Worm (Caenorhabditis elegans) whole organism, L4 larva: Measurements from ENCODE around the gene srx-121.
A peak's percentile ranks its signal among the peaks of the same experiment; 100 is the strongest.

ENCODE experiments used
- F10B5.3 ChIP-seq: sonication (generic microtip); optimal IDR thresholded peaks from 2 replicates; lab custom pipeline; 2016; ENCODE audit warnings: mild to moderate bottlenecking, missing genetic modification characterization, missing compliant biosample characterization
- R02D3.7 ChIP-seq: fragments of 150-350 bp; sonication (generic microtip); optimal IDR thresholded peaks from 3 replicates; lab custom pipeline; 2014; ENCODE audit warnings: missing biosample characterization, missing genetic modification characterization
- Y105C5A.15 ChIP-seq: fragments of 200-800 bp; sonication (Bioruptor generic); IDR thresholded peaks from 2 replicates; pipeline ENCODE4 v1.3.6; 2022; ENCODE audit warnings: missing genetic modification characterization, missing compliant biosample characterization
- ZK337.2 ChIP-seq: fragments of 200-800 bp; sonication (Bioruptor generic); IDR thresholded peaks from 2 replicates; pipeline ENCODE4 v1.3.6; 2022; ENCODE audit warnings: missing genetic modification reagents, missing genetic modification characterization, missing compliant biosample characterization
- aha-1 ChIP-seq: fragments of 150-350 bp; peaks from one replicate; lab custom pipeline; 2014; ENCODE audit warnings: missing biosample characterization, missing genetic modification characterization
- arid-1 ChIP-seq: fragments of 200-800 bp; sonication (Bioruptor generic); conservative IDR thresholded peaks from 2 replicates; pipeline ENCODE4 v1.3.6; 2022; ENCODE audit warnings: missing genetic modification reagents, missing genetic modification characterization, missing compliant biosample characterization
- ceh-20 ChIP-seq: fragments of 200-800 bp; sonication (Bioruptor generic); IDR thresholded peaks from 2 replicates; pipeline ENCODE4 v1.3.6; 2022; ENCODE audit warnings: missing genetic modification reagents, missing genetic modification characterization, missing compliant biosample characterization
- ceh-44 ChIP-seq: fragments of 200-800 bp; sonication (Bioruptor generic); IDR thresholded peaks from 2 replicates; pipeline ENCODE4 v1.3.6; 2022; ENCODE audit warnings: missing genetic modification reagents, missing genetic modification characterization, missing compliant biosample characterization
- ceh-62 ChIP-seq: sonication (generic microtip); optimal IDR thresholded peaks from 2 replicates; lab custom pipeline; 2017; ENCODE audit warnings: missing biosample characterization, missing genetic modification characterization
- daf-19 ChIP-seq: fragments of 200-800 bp; sonication (Bioruptor generic); conservative IDR thresholded peaks from 2 replicates; pipeline ENCODE4 v1.3.6; 2022; ENCODE audit warnings: missing genetic modification characterization, missing compliant biosample characterization
- dmd-6 ChIP-seq: fragments of 200-800 bp; sonication (Bioruptor generic); IDR thresholded peaks from 2 replicates; pipeline ENCODE4 v1.3.6; 2022; ENCODE audit warnings: missing genetic modification reagents, missing genetic modification characterization, missing compliant biosample characterization
- dpl-1 ChIP-seq: fragments of 150-350 bp; optimal IDR thresholded peaks from 2 replicates; lab custom pipeline; 2014; ENCODE audit warnings: missing biosample characterization, missing genetic modification reagents, missing genetic modification characterization
- duxl-1 ChIP-seq: sonication (generic microtip); optimal IDR thresholded peaks from 2 replicates; lab custom pipeline; 2016; ENCODE audit warnings: mild to moderate bottlenecking, missing genetic modification characterization, moderate library complexity, missing compliant biosample characterization; ENCODE audit not compliant: poor library complexity
- egl-27 ChIP-seq: sonication (generic microtip); optimal IDR thresholded peaks from 3 replicates; lab custom pipeline; 2017; ENCODE audit warnings: missing biosample characterization, missing genetic modification reagents, missing genetic modification characterization
- fkh-10 ChIP-seq: fragments of 150-350 bp; optimal IDR thresholded peaks from 2 replicates; lab custom pipeline; 2014; ENCODE audit warnings: missing biosample characterization, missing genetic modification reagents, missing genetic modification characterization
- fos-1 ChIP-seq: fragments of 150-350 bp; optimal IDR thresholded peaks from 2 replicates; lab custom pipeline; 2014; ENCODE audit warnings: missing biosample characterization, missing genetic modification characterization
- gei-8 ChIP-seq: fragments of 200-800 bp; sonication (Bioruptor generic); optimal IDR thresholded peaks from 2 replicates; lab custom pipeline; 2018; ENCODE audit warnings: mild to moderate bottlenecking, missing genetic modification characterization, missing compliant biosample characterization
- hlh-11 ChIP-seq: fragments of 200-800 bp; sonication (Bioruptor generic); optimal IDR thresholded peaks from 2 replicates; lab custom pipeline; 2018; ENCODE audit warnings: mild to moderate bottlenecking, missing genetic modification characterization, missing compliant biosample characterization
- hlh-30 ChIP-seq: sonication (generic microtip); optimal IDR thresholded peaks from 2 replicates; lab custom pipeline; 2017; ENCODE audit warnings: antibody characterized with exemption, mild to moderate bottlenecking, missing genetic modification characterization, missing compliant biosample characterization; ENCODE audit not compliant: insufficient read depth
- hmg-1.1 ChIP-seq: fragments of 200-800 bp; sonication (Bioruptor generic); IDR thresholded peaks from 2 replicates; pipeline ENCODE4 v1.3.6; 2022; ENCODE audit warnings: missing genetic modification reagents, missing genetic modification characterization, missing compliant biosample characterization
- lim-7 ChIP-seq: fragments of 200-800 bp; sonication (Bioruptor generic); IDR thresholded peaks from 2 replicates; pipeline ENCODE4 v1.3.6; 2022; ENCODE audit warnings: missing genetic modification characterization, missing compliant biosample characterization
- lin-15B ChIP-seq: fragments of 150-350 bp; sonication (generic microtip); optimal IDR thresholded peaks from 3 replicates; lab custom pipeline; 2014; ENCODE audit warnings: missing biosample characterization, missing genetic modification characterization
- lin-29 ChIP-seq: fragments of 200-800 bp; sonication (Bioruptor generic); IDR thresholded peaks from 2 replicates; pipeline ENCODE4 v1.3.6; 2022; ENCODE audit warnings: missing genetic modification reagents, missing genetic modification characterization, missing compliant biosample characterization
- lin-38 ChIP-seq: fragments of 200-800 bp; sonication (Bioruptor generic); IDR thresholded peaks from 2 replicates; pipeline ENCODE4 v1.3.6; 2022; ENCODE audit warnings: missing genetic modification reagents, missing genetic modification characterization, missing compliant biosample characterization
- lir-3 ChIP-seq: sonication (generic microtip); optimal IDR thresholded peaks from 2 replicates; lab custom pipeline; 2016; ENCODE audit warnings: mild to moderate bottlenecking, missing genetic modification characterization, missing compliant biosample characterization
- mdl-1 ChIP-seq, 2 experiments: fragments of 150-350 bp in 1 of 2; sonication (generic microtip) in 1 of 2; optimal IDR thresholded peaks; 2 replicates each; lab custom pipeline; 2014 to 2017; ENCODE audit warnings: missing biosample characterization in 2 of 2, missing genetic modification characterization in 2 of 2
- mep-1 ChIP-seq: fragments of 150-350 bp; sonication (generic microtip); optimal IDR thresholded peaks from 3 replicates; lab custom pipeline; 2014; ENCODE audit warnings: missing biosample characterization, missing genetic modification characterization
- mes-2 ChIP-seq: sonication (generic microtip); optimal IDR thresholded peaks from 2 replicates; lab custom pipeline; 2016; ENCODE audit warnings: missing genotype, mild to moderate bottlenecking, missing genetic modification characterization, missing compliant biosample characterization; ENCODE audit not compliant: poor library complexity, severe bottlenecking
- nhr-102 ChIP-seq: sonication (generic microtip); optimal IDR thresholded peaks from 2 replicates; lab custom pipeline; 2016; ENCODE audit warnings: mild to moderate bottlenecking, missing genetic modification characterization, moderate library complexity, missing compliant biosample characterization
- nhr-11 ChIP-seq: fragments of 150-350 bp; optimal IDR thresholded peaks from 2 replicates; lab custom pipeline; 2014; ENCODE audit warnings: missing biosample characterization, missing genetic modification characterization
- nhr-237 ChIP-seq: sonication (generic microtip); optimal IDR thresholded peaks from 2 replicates; lab custom pipeline; 2017; ENCODE audit warnings: missing biosample characterization, missing genetic modification characterization
- nhr-25 ChIP-seq: sonication (generic microtip); optimal IDR thresholded peaks from 2 replicates; lab custom pipeline; 2017; ENCODE audit warnings: missing genetic modification characterization, mild to moderate bottlenecking, missing compliant biosample characterization, antibody characterized with exemption, moderate library complexity, borderline replicate concordance; ENCODE audit not compliant: insufficient read depth
- nhr-28 ChIP-seq: fragments of 150-350 bp; optimal IDR thresholded peaks from 2 replicates; lab custom pipeline; 2014; ENCODE audit warnings: missing biosample characterization, missing genetic modification characterization
- nhr-76 ChIP-seq: fragments of 150-350 bp; optimal IDR thresholded peaks from 2 replicates; lab custom pipeline; 2014; ENCODE audit warnings: missing biosample characterization, missing genetic modification characterization
- pha-4 ChIP-seq, 2 experiments: fragments of 150-350 bp in 1 of 2; fragments of 200-800 bp in 1 of 2; sonication (Bioruptor generic) in 1 of 2; IDR thresholded peaks in 1 of 2; optimal IDR thresholded peaks in 1 of 2; 2 replicates each; pipeline versions ENCODE4 v1.3.6 to Lab custom; 2014 to 2022; ENCODE audit warnings: missing genetic modification characterization in 2 of 2, missing genetic modification reagents in 2 of 2, missing biosample characterization in 1 of 2, missing compliant biosample characterization in 1 of 2
- php-3 ChIP-seq: fragments of 200-800 bp; sonication (Bioruptor generic); IDR thresholded peaks from 2 replicates; pipeline ENCODE4 v1.3.6; 2022; ENCODE audit warnings: missing genetic modification reagents, missing genetic modification characterization, missing compliant biosample characterization
- sdz-12 ChIP-seq: fragments of 200-800 bp; sonication (Bioruptor generic); optimal IDR thresholded peaks from 2 replicates; lab custom pipeline; 2018; ENCODE audit warnings: mild to moderate bottlenecking, missing genetic modification characterization, missing compliant biosample characterization
- set-16 ChIP-seq: fragments of 200-800 bp; sonication (Bioruptor generic); IDR thresholded peaks from 2 replicates; pipeline ENCODE4 v1.3.6; 2022; ENCODE audit warnings: missing genetic modification reagents, missing genetic modification characterization, missing compliant biosample characterization
- unc-39 ChIP-seq: sonication (generic microtip); optimal IDR thresholded peaks from 2 replicates; lab custom pipeline; 2017; ENCODE audit warnings: missing biosample characterization, missing genetic modification characterization
- unc-62 ChIP-seq, 3 experiments: fragments of 150-350 bp in 1 of 3; sonication (generic microtip); optimal IDR thresholded peaks in 2 of 3; peaks in 1 of 3; 1 replicate in 1 of 3; 2 replicates in 2 of 3; lab custom pipeline; 2014 to 2017; ENCODE audit warnings: missing biosample characterization in 3 of 3, missing genetic modification characterization in 3 of 3, missing genetic modification reagents in 3 of 3, missing genotype in 1 of 3
- vab-7 ChIP-seq: fragments of 200-800 bp; sonication (Bioruptor generic); IDR thresholded peaks from 2 replicates; pipeline ENCODE4 v1.3.6; 2022; ENCODE audit warnings: missing genetic modification reagents, missing genetic modification characterization, missing compliant biosample characterization
- zag-1 ChIP-seq: fragments of 150-350 bp; optimal IDR thresholded peaks from 2 replicates; lab custom pipeline; 2014; ENCODE audit warnings: missing biosample characterization, missing genetic modification characterization
- zfp-2 ChIP-seq: sonication (generic microtip); optimal IDR thresholded peaks from 2 replicates; lab custom pipeline; 2016; ENCODE audit warnings: mild to moderate bottlenecking, missing genetic modification characterization, missing compliant biosample characterization
- zfp-3 ChIP-seq: fragments of 200-800 bp; sonication (Bioruptor generic); conservative IDR thresholded peaks from 2 replicates; pipeline ENCODE4 v1.3.6; 2022; ENCODE audit warnings: missing genetic modification reagents, missing genetic modification characterization, missing compliant biosample characterization
- zip-2 ChIP-seq: fragments of 150-350 bp; optimal IDR thresholded peaks from 2 replicates; lab custom pipeline; 2014; ENCODE audit warnings: missing biosample characterization, missing genetic modification characterization
- ztf-11 ChIP-seq: fragments of 150-350 bp; optimal IDR thresholded peaks from 2 replicates; lab custom pipeline; 2014; ENCODE audit warnings: missing biosample characterization, missing genetic modification characterization
- ztf-7 ChIP-seq: fragments of 150-350 bp; optimal IDR thresholded peaks from 2 replicates; lab custom pipeline; 2014; ENCODE audit warnings: missing biosample characterization, missing genetic modification characterization

The srx-121 gene

ce11 chrV:3346434-3347019, 26.0 kb downstream of the srx-121 start, which contains the start of gene fbxa-65:
Gene fbxa-65, minus strand, starts transcription at chrV:3346484.
- TF ChIP-seq zag-1 (tag; lab: Kevin White, UChicago) = no peak
- no peak for TF ChIP-seq fos-1 (tag; lab: Kevin White, UChicago)
- no peak for TF ChIP-seq ZK337.2
- no peak for TF ChIP-seq ztf-7 (tag; lab: Kevin White, UChicago)
- no peak for TF ChIP-seq lin-15B
- TF ChIP-seq nhr-28 (tag; lab: Kevin White, UChicago) = peak; percentile 23
- no peak for TF ChIP-seq nhr-76
- TF ChIP-seq aha-1 (tag; lab: Kevin White, UChicago) = peak; percentile 94
- TF ChIP-seq egl-27 (tag; lab: Kevin White, UChicago) = no peak
- no peak for TF ChIP-seq nhr-102
- no peak for TF ChIP-seq mes-2 (tag; lab: Kevin White, UChicago)
- TF ChIP-seq mdl-1 (tag; optimal IDR thresholded peaks at IDR 0.05; lab: Kevin White, UChicago) = no peak
- TF ChIP-seq lin-29 (GFP tag; lab: Robert Waterston, UW) = no peak
- no peak for TF ChIP-seq nhr-237 (tag; lab: Kevin White, UChicago)
- no peak for TF ChIP-seq nhr-25

DNA sequence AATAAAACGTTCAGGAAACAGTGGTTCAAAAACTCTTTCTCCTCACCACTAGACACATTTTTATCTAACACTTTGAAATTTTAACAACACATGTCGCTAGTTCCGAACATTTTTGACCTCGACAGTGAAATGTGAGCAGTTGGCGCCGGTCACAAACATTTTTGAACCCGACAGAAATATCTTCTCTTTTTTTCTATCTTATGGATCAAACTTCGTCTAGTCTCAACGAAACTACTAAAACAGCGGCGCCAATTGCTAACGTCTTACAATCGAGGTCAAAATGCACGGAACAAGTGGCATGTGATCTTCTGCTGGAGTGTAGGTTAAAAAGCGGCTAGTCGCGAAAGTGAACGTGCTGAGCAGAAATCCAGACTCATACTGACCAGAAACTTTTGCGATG, 28.6 kb downstream of the srx-121 start:
- TF ChIP-seq ztf-11 (tag; lab: Kevin White, UChicago) (no peak), arid-1 (no peak), aha-1 (tag; lab: Kevin White, UChicago) (peak; percentile 62), F10B5.3 (tag; lab: Kevin White, UChicago) (no peak), vab-7 (GFP tag; lab: Robert Waterston, UW) (no peak), ceh-62 (tag; lab: Kevin White, UChicago) (no peak), nhr-25 (no peak), lir-3 (tag; lab: Kevin White, UChicago) (no peak), fos-1 (tag; lab: Kevin White, UChicago) (no peak), unc-39 (no peak), zip-2 (tag; lab: Kevin White, UChicago) (no peak), ZK337.2 (no peak), zag-1 (tag; lab: Kevin White, UChicago) (no peak), hlh-30 (tag; lab: Kevin White, UChicago) (peak; percentile 17), nhr-11 (tag; lab: Kevin White, UChicago) (peak; percentile 36), pha-4 (GFP tag; IDR thresholded peaks at IDR 0.05; lab: Robert Waterston, UW) (no peak), pha-4 (tag; optimal IDR thresholded peaks at IDR 0.05; lab: Kevin White, UChicago) (no peak), lin-38 (GFP tag; lab: Robert Waterston, UW) (no peak), zfp-3 (GFP tag; lab: Robert Waterston, UW) (no peak), hlh-11 (tag; lab: Kevin White, UChicago) (peak; percentile 67), zfp-2 (no peak), fkh-10 (GFP tag; lab: Kevin White, UChicago) (no peak), ceh-20 (0 out of 2 replicates have a peak, but pooled peaks have one; percentile 75), dpl-1 (GFP tag; lab: Kevin White, UChicago) (no peak), duxl-1 (tag; lab: Kevin White, UChicago) (no peak), egl-27 (tag; lab: Kevin White, UChicago) (no peak), lim-7 (GFP tag; lab: Robert Waterston, UW) (no peak), dmd-6 (peak; percentile 22; the same call in 1 of the 2 replicates), R02D3.7 (no peak), php-3 (GFP tag; lab: Robert Waterston, UW) (no peak), lin-29 (GFP tag; lab: Robert Waterston, UW) (no peak), hmg-1.1 (no peak), gei-8 (no peak), Y105C5A.15 (GFP tag; lab: Robert Waterston, UW) (no peak), ceh-44 (no peak), daf-19 (GFP tag; lab: Robert Waterston, UW) (no peak), mep-1 (no peak), ztf-7 (tag; lab: Kevin White, UChicago) (no peak), unc-62 (GFP tag; optimal IDR thresholded peaks at IDR 0.05 in 1 of 2; lab: Kevin White, UChicago) (peak in 1 of 2 experiments; percentile 88), unc-62 (tag; optimal IDR thresholded peaks at IDR 0.05; lab: Kevin White, UChicago) (no peak), set-16 (GFP tag; lab: Robert Waterston, UW) (no peak), sdz-12 (GFP tag; lab: Kevin White, UChicago) (no peak)
